Worm (Caenorhabditis elegans) whole organism, L2 larva: Measurements from ENCODE around the gene fbxb-5.
"Not testable (repeated sequence)": the region's sequence is repeated elsewhere in the genome, so short reads cannot be mapped to it uniquely, and the experiment has no call there.

Experiments used
- aly-2 ChIP-seq: fragments of 150-350 bp; optimal IDR thresholded peaks from 2 replicates; lab custom pipeline; 2014; ENCODE audit warnings: missing biosample characterization, missing genetic modification characterization
- lin-39 ChIP-seq: fragments of 150-350 bp; optimal IDR thresholded peaks from 2 replicates; lab custom pipeline; 2014; ENCODE audit warnings: missing biosample characterization, missing genetic modification reagents, missing genetic modification characterization

ce11 chrII:1767458-1767857 lies 45.2 kb upstream of the fbxb-5 start:
- TF ChIP-seq aly-2, lin-39 (tag; lab: Kevin White, UChicago): not testable (repeated sequence)
